Fruit fly (Drosophila melanogaster): ENCODE results near the gene SLIRP1.
A peak's percentile ranks its signal among the peaks of the same experiment; 100 is the strongest.

The SLIRP1 gene

DNA sequence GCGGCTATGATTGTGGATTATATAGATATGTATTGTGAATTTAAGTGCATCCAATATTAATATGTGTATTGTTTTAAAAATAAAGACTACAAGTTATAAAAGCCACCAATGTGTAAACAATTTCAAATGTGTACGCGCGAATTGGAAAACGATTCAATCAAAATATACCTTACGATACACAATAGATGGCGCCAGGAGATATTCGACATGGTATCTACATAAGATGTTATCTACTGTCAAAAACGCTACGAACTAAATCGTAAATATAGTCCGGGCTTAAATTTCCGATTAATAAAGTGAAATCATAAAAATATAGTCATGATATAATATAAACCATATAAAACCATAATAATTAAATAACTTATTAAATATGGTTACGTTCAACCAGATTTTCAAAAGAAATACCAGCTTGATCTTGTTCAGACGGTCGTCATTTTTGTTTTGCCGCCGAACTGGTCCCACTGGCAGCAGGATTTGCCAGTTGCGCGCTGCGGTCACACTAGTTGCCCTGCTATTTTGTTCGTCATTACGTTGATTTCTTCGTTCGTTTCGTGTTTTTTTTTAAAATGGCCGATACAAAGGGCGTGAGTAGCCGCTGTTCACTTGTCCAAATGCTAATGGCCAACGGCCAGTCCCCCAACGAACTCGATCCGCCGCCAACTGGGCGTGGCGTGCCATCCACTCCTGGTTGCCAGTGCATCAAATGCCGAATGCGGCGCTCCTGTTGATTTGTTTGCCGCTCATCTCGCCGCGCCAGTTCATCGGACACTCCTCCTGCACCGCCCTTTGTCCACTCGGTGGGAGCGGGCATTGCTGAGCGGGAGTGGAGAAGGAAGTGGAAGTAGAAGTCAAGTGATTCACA is 38.9 kb upstream of the SLIRP1 start, which contains the start of gene Septin1 (continued):
- TF ChIP-seq wor (GFP tag; IDR thresholded peaks at IDR 0.05): no peak
- TF ChIP-seq br (optimal IDR thresholded peaks at IDR 0.05): no peak
- no peak for TF ChIP-seq CG8478 (optimal IDR thresholded peaks at IDR 0.05)
- peak; percentile 4 for TF ChIP-seq Ets97D (GFP tag; optimal IDR thresholded peaks at IDR 0.05)
- TF ChIP-seq hth (optimal IDR thresholded peaks at IDR 0.05): no peak
- TF ChIP-seq chinmo (GFP tag; IDR thresholded peaks at IDR 0.05; ENCODE audit: partially characterized antibody): no peak
- no peak for TF ChIP-seq vvl (GFP tag; IDR thresholded peaks at IDR 0.05)
- no peak for TF ChIP-seq dmrt11E (tag; optimal IDR thresholded peaks at IDR 0.05)
- TF ChIP-seq mld (GFP tag; IDR thresholded peaks at IDR 0.05; ENCODE audit: partially characterized antibody): no peak
- TF ChIP-seq trem (tag; optimal IDR thresholded peaks at IDR 0.05): peak; percentile 63
- TF ChIP-seq CG10979 (tag; optimal IDR thresholded peaks at IDR 0.05): no peak
- no peak for TF ChIP-seq Lpt (GFP tag; optimal IDR thresholded peaks at IDR 0.05)
- TF ChIP-seq H15 (GFP tag; IDR thresholded peaks at IDR 0.05): no peak
- TF ChIP-seq CG13123 (GFP tag; optimal IDR thresholded peaks at IDR 0.05): no peak
- no peak for TF ChIP-seq zfh2 (GFP tag; optimal IDR thresholded peaks at IDR 0.05)
- TF ChIP-seq CrebB (tag; optimal IDR thresholded peaks at IDR 0.05): no peak
- TF ChIP-seq danr (GFP tag; IDR thresholded peaks at IDR 0.05): no peak
- no peak for TF ChIP-seq salm (tag; optimal IDR thresholded peaks at IDR 0.05)
- TF ChIP-seq Hsf (GFP tag; optimal IDR thresholded peaks at IDR 0.05): no peak
- TF ChIP-seq insv (GFP tag; optimal IDR thresholded peaks at IDR 0.05): peak in 1 of 2 experiments; percentile 42
- TF ChIP-seq cato (GFP tag; optimal IDR thresholded peaks at IDR 0.05; ENCODE audit: borderline replicate concordance): no peak
- TF ChIP-seq CG9727 (GFP tag; optimal IDR thresholded peaks at IDR 0.05): no peak
- TF ChIP-seq Doc3 (GFP tag; IDR thresholded peaks at IDR 0.05; ENCODE audit: partially characterized antibody): no peak
- TF ChIP-seq ato (GFP tag; IDR thresholded peaks at IDR 0.05; ENCODE audit: partially characterized antibody): no peak
- TF ChIP-seq CG10274 (GFP tag; optimal IDR thresholded peaks at IDR 0.05): no peak
- no peak for TF ChIP-seq lilli (GFP tag; optimal IDR thresholded peaks at IDR 0.05)
- TF ChIP-seq lbe (GFP tag; optimal IDR thresholded peaks at IDR 0.05): no peak
- no peak for TF ChIP-seq CG10431 (GFP tag; optimal IDR thresholded peaks at IDR 0.05)
- no peak for TF ChIP-seq pum (GFP tag; optimal IDR thresholded peaks at IDR 0.05)
- no peak for TF ChIP-seq CG33557 (GFP tag; optimal IDR thresholded peaks at IDR 0.05)
- TF ChIP-seq MESR4 (GFP tag; optimal IDR thresholded peaks at IDR 0.05): peak; percentile 54
- peak; percentile 43 for TF ChIP-seq CG10267 (tag; optimal IDR thresholded peaks at IDR 0.05)
- no peak for TF ChIP-seq NC2β (GFP tag; optimal IDR thresholded peaks at IDR 0.05)
- no peak for TF ChIP-seq tap (tag; optimal IDR thresholded peaks at IDR 0.05)
- no peak for TF ChIP-seq CG8944 (GFP tag; optimal IDR thresholded peaks at IDR 0.05)
- no peak for TF ChIP-seq CG7556 (GFP tag; optimal IDR thresholded peaks at IDR 0.05)
- TF ChIP-seq Antp (GFP tag; optimal IDR thresholded peaks at IDR 0.05): no peak
- no peak for TF ChIP-seq wdn (GFP tag; IDR thresholded peaks at IDR 0.05)
- TF ChIP-seq H2.0 (GFP tag; IDR thresholded peaks at IDR 0.05): no peak
- no peak for TF ChIP-seq Opbp (GFP tag; IDR thresholded peaks at IDR 0.05; ENCODE audit: partially characterized antibody)
- no peak for TF ChIP-seq ac (GFP tag; optimal IDR thresholded peaks at IDR 0.05)
- TF ChIP-seq CG18619 (GFP tag; optimal IDR thresholded peaks at IDR 0.05): no peak
- no peak for TF ChIP-seq HmgD (GFP tag; optimal IDR thresholded peaks at IDR 0.05)
- no peak for TF ChIP-seq CG1647 (GFP tag; optimal IDR thresholded peaks at IDR 0.05)
- no peak for TF ChIP-seq fu2 (GFP tag; optimal IDR thresholded peaks at IDR 0.05)
- TF ChIP-seq CG4820 (GFP tag; optimal IDR thresholded peaks at IDR 0.05): no peak
- TF ChIP-seq Hey (tag; optimal IDR thresholded peaks at IDR 0.05): no peak
- no peak for TF ChIP-seq CG6765 (GFP tag; optimal IDR thresholded peaks at IDR 0.05)
- TF ChIP-seq NC2α (GFP tag; optimal IDR thresholded peaks at IDR 0.05): no peak
- no peak for TF ChIP-seq CG10565 (GFP tag; optimal IDR thresholded peaks at IDR 0.05)
- peak; percentile 48 for TF ChIP-seq phol (tag; optimal IDR thresholded peaks at IDR 0.05)

All from whole organism, embryonic.